Worm (Caenorhabditis elegans): ENCODE data around the gene nspc-3.

nspc-3 gene

ce11 chrX:8545971-8546442 is 9.1 kb downstream of the nspc-3 start, which contains the start of gene sdha-1 (continued):
- TF ChIP-seq mab-9 (GFP tag; IDR thresholded peaks at IDR 0.05) (no peak; the same call in 1 of the 2 replicates), mdl-1 (tag; optimal IDR thresholded peaks at IDR 0.05) (peak in 1 of 2 experiments; percentile 94), ztf-11 (tag; optimal IDR thresholded peaks at IDR 0.05) (peak in 1 of 2 experiments; percentile 62), isw-1 (GFP tag; IDR thresholded peaks at IDR 0.05) (peak; percentile 57), elt-2 (tag; optimal IDR thresholded peaks at IDR 0.05) (peak; percentile 86), nhr-84 (tag; optimal IDR thresholded peaks at IDR 0.05) (no peak), zag-1 (tag; optimal IDR thresholded peaks at IDR 0.05) (no peak)

- TF ChIP-seq elt-2 (tag; optimal IDR thresholded peaks at IDR 0.05) (peak; percentile 48), swsn-7 (tag; optimal IDR thresholded peaks at IDR 0.05) (no peak), efl-1 (optimal IDR thresholded peaks at IDR 0.05) (no peak), efl-1 (GFP tag; optimal IDR thresholded peaks at IDR 0.05 in 1 of 2) (peak in 1 of 2 experiments; percentile 62)
Measured at ce11 chrX:8549026-8549425, 12.1 kb downstream of the nspc-3 start, which contains the start of gene D2021.4. Gene D2021.4, minus strand, starts transcription at chrX:8549073.

ce11 chrX:8550099-8550498 is 13.2 kb downstream of the nspc-3 start:
- TF ChIP-seq tbx-2 (tag; optimal IDR thresholded peaks at IDR 0.05): peak; percentile 62
- TF ChIP-seq mef-2 (tag; optimal IDR thresholded peaks at IDR 0.05): no peak
- no peak for TF ChIP-seq nhr-84 (tag; optimal IDR thresholded peaks at IDR 0.05)
- peak; percentile 53 for TF ChIP-seq rnt-1 (tag; optimal IDR thresholded peaks at IDR 0.05)
- peak in 1 of 2 experiments; percentile 85 for TF ChIP-seq mdl-1 (tag; optimal IDR thresholded peaks at IDR 0.05)
- TF ChIP-seq blmp-1 (tag; optimal IDR thresholded peaks at IDR 0.05): peak; percentile 75
- TF ChIP-seq lin-35 (GFP tag; optimal IDR thresholded peaks at IDR 0.05): peak; percentile 6 to 80
- TF ChIP-seq unc-30 (tag; optimal IDR thresholded peaks at IDR 0.05): no peak
- no peak for TF ChIP-seq ets-5 (GFP tag; IDR thresholded peaks at IDR 0.05)
- no peak for TF ChIP-seq sptf-1 (tag; optimal IDR thresholded peaks at IDR 0.05)
- peak; percentile 96 for TF ChIP-seq nhr-85 (tag)
- TF ChIP-seq unc-130 (tag; optimal IDR thresholded peaks at IDR 0.05): no peak
- TF ChIP-seq mab-9 (GFP tag; IDR thresholded peaks at IDR 0.05): no peak
- TF ChIP-seq ztf-4 (tag; optimal IDR thresholded peaks at IDR 0.05): no peak
- peak; percentile 89 for TF ChIP-seq nhr-20 (tag; optimal IDR thresholded peaks at IDR 0.05)
- no peak for TF ChIP-seq fkh-4 (tag; optimal IDR thresholded peaks at IDR 0.05; ENCODE audit: borderline replicate concordance)
- no peak for TF ChIP-seq zip-4 (GFP tag; optimal IDR thresholded peaks at IDR 0.05)
- TF ChIP-seq ama-1 (optimal IDR thresholded peaks at IDR 0.05): no peak
- peak; percentile 32 for TF ChIP-seq elt-2 (tag; optimal IDR thresholded peaks at IDR 0.05)
- TF ChIP-seq lin-15B (tag; optimal IDR thresholded peaks at IDR 0.05): no peak
- TF ChIP-seq nhr-28 (tag; optimal IDR thresholded peaks at IDR 0.05): no peak
- no peak for TF ChIP-seq aha-1 (tag; optimal IDR thresholded peaks at IDR 0.05)
- no peak for TF ChIP-seq aly-2 (tag; optimal IDR thresholded peaks at IDR 0.05)
- peak; percentile 79 for TF ChIP-seq mep-1 (tag; optimal IDR thresholded peaks at IDR 0.05)
- no peak for TF ChIP-seq efl-3 (GFP tag; optimal IDR thresholded peaks at IDR 0.05)
- TF ChIP-seq C34B4.2 (tag; optimal IDR thresholded peaks at IDR 0.05): no peak
- TF ChIP-seq snu-23 (GFP tag; optimal IDR thresholded peaks at IDR 0.05): peak; percentile 79
- peak; percentile 56 for TF ChIP-seq nhr-237 (tag; optimal IDR thresholded peaks at IDR 0.05)
- TF ChIP-seq egl-13 (tag; optimal IDR thresholded peaks at IDR 0.05): no peak
- TF ChIP-seq tlp-1 (tag; optimal IDR thresholded peaks at IDR 0.05): no peak
- TF ChIP-seq nhr-90 (tag; optimal IDR thresholded peaks at IDR 0.05; ENCODE audit: poor library complexity): peak; percentile 58
- TF ChIP-seq xbp-1 (tag; optimal IDR thresholded peaks at IDR 0.05): peak; percentile 63
- TF ChIP-seq irx-1 (tag; optimal IDR thresholded peaks at IDR 0.05): no peak
- TF ChIP-seq zag-1 (tag; optimal IDR thresholded peaks at IDR 0.05): no peak
- no peak for TF ChIP-seq Y116A8C.19 (tag; optimal IDR thresholded peaks at IDR 0.05; ENCODE audit: borderline replicate concordance)
- no peak for TF ChIP-seq fkh-8 (tag; optimal IDR thresholded peaks at IDR 0.05)
- no peak for TF ChIP-seq ceh-8 (GFP tag; optimal IDR thresholded peaks at IDR 0.05)
- peak; percentile 24 for TF ChIP-seq C16A3.4 (tag; optimal IDR thresholded peaks at IDR 0.05)
- no peak for TF ChIP-seq hlh-4 (tag; optimal IDR thresholded peaks at IDR 0.05)
- TF ChIP-seq lsy-2 (tag; optimal IDR thresholded peaks at IDR 0.05): peak; percentile 35 to 69
- TF ChIP-seq jun-1 (tag; optimal IDR thresholded peaks at IDR 0.05): peak; percentile 29
- TF ChIP-seq alr-1 (tag; optimal IDR thresholded peaks at IDR 0.05; ENCODE audit: borderline replicate concordance): no peak
- no peak for TF ChIP-seq dsc-1 (tag; optimal IDR thresholded peaks at IDR 0.05)
- peak; percentile 56 for TF ChIP-seq nhr-47 (tag; optimal IDR thresholded peaks at IDR 0.05)
- no peak for TF ChIP-seq snpc-4 (tag; optimal IDR thresholded peaks at IDR 0.05)

All from whole organism, L1 larva.